Fruit fly (Drosophila melanogaster) whole organism, embryonic: ENCODE data around the gene CG43293.

Experiments
- Abd-B ChIP-seq: fragments of 200-800 bp; sonication (Bioruptor generic); optimal IDR thresholded peaks from 2 replicates; lab custom pipeline; 2018; ENCODE audit warnings: missing biosample characterization, mild to moderate bottlenecking, missing genetic modification characterization, moderate library complexity
- Asciz ChIP-seq: fragments of 200-800 bp; sonication (Bioruptor generic); optimal IDR thresholded peaks from 2 replicates; lab custom pipeline; 2017; ENCODE audit warnings: missing biosample characterization, mild to moderate bottlenecking, missing genetic modification characterization, missing genetic modification reagents
- Atf-2 ChIP-seq: fragments of 200-800 bp; sonication (Bioruptor generic); optimal IDR thresholded peaks from 2 replicates; lab custom pipeline; 2016; ENCODE audit warnings: missing biosample characterization, missing genetic modification characterization
- B-H2 ChIP-seq: fragments of 200-800 bp; sonication (Bioruptor generic); optimal IDR thresholded peaks from 2 replicates; lab custom pipeline; 2018; ENCODE audit warnings: missing biosample characterization, mild to moderate bottlenecking, missing genetic modification characterization
- BEAF-32 ChIP-seq: fragments of 200-800 bp; sonication (Bioruptor generic); optimal IDR thresholded peaks from 3 replicates; lab custom pipeline; 2017; ENCODE audit warnings: missing biosample characterization, missing genetic modification characterization, mild to moderate bottlenecking, moderate library complexity, missing genetic modification reagents
- CG11398 ChIP-seq: fragments of 200-800 bp; sonication (Bioruptor generic); optimal IDR thresholded peaks from 2 replicates; lab custom pipeline; 2016; ENCODE audit warnings: missing biosample characterization, missing genetic modification characterization
- CG12236 ChIP-seq: fragments of 200-800 bp; sonication (Bioruptor generic); optimal IDR thresholded peaks from 2 replicates; lab custom pipeline; 2016; ENCODE audit warnings: missing biosample characterization, missing genetic modification characterization
- CG12659 ChIP-seq: fragments of 200-800 bp; sonication (Bioruptor generic); optimal IDR thresholded peaks from 3 replicates; lab custom pipeline; 2017; ENCODE audit warnings: mild to moderate bottlenecking, missing biosample characterization, missing genetic modification reagents, missing genetic modification characterization
- CG12769 ChIP-seq: fragments of 200-800 bp; sonication (Bioruptor generic); optimal IDR thresholded peaks from 2 replicates; lab custom pipeline; 2019; ENCODE audit warnings: missing biosample characterization, mild to moderate bottlenecking, missing genetic modification characterization, moderate library complexity
- CG14014 ChIP-seq: fragments of 200-800 bp; sonication (Bioruptor generic); IDR thresholded peaks from 2 replicates; pipeline ENCODE4 v1.3.6; 2022; ENCODE audit warnings: missing biosample characterization, missing genetic modification characterization
- CG14050 ChIP-seq: fragments of 200-800 bp; sonication (Bioruptor generic); IDR thresholded peaks from 3 replicates; pipeline ENCODE4 v1.3.6; 2022; ENCODE audit warnings: missing biosample characterization, missing genetic modification characterization
- CG16813 ChIP-seq: fragments of 200-800 bp; sonication (Bioruptor generic); IDR thresholded peaks from 3 replicates; pipeline ENCODE4 v1.3.6; 2022; ENCODE audit warnings: missing biosample characterization, missing genetic modification characterization; ENCODE audit not compliant: partially characterized antibody
- CG17359 ChIP-seq: fragments of 200-800 bp; sonication (Bioruptor generic); optimal IDR thresholded peaks from 3 replicates; lab custom pipeline; 2018; ENCODE audit warnings: missing biosample characterization, mild to moderate bottlenecking, missing genetic modification characterization, moderate library complexity
- CG17361 ChIP-seq: fragments of 200-800 bp; sonication (Bioruptor generic); IDR thresholded peaks from 3 replicates; pipeline ENCODE4 v1.3.6; 2022; ENCODE audit warnings: missing biosample characterization, missing genetic modification characterization
- CG17568 ChIP-seq: fragments of 200-800 bp; sonication (Bioruptor generic); optimal IDR thresholded peaks from 2 replicates; lab custom pipeline; 2018; ENCODE audit warnings: missing biosample characterization, mild to moderate bottlenecking, missing genetic modification characterization, moderate library complexity
- CG30403 ChIP-seq: fragments of 200-800 bp; sonication (Bioruptor generic); optimal IDR thresholded peaks from 3 replicates; lab custom pipeline; 2016; ENCODE audit warnings: missing biosample characterization, missing genetic modification characterization
- CG3065 ChIP-seq: fragments of 200-800 bp; sonication (Bioruptor generic); optimal IDR thresholded peaks from 2 replicates; lab custom pipeline; 2016; ENCODE audit warnings: missing biosample characterization, missing genetic modification characterization
- CG34422 ChIP-seq: fragments of 200-800 bp; sonication (Bioruptor generic); IDR thresholded peaks from 3 replicates; pipeline ENCODE4 v1.3.6; 2022; ENCODE audit warnings: missing biosample characterization, missing genetic modification characterization
- CG6683 ChIP-seq: fragments of 200-800 bp; sonication (Bioruptor generic); optimal IDR thresholded peaks from 2 replicates; lab custom pipeline; 2017; ENCODE audit warnings: missing biosample characterization, mild to moderate bottlenecking, missing genetic modification characterization, missing genetic modification reagents
- CG7556 ChIP-seq: fragments of 200-800 bp; sonication (Bioruptor generic); optimal IDR thresholded peaks from 2 replicates; lab custom pipeline; 2017; ENCODE audit warnings: missing biosample characterization, mild to moderate bottlenecking, missing genetic modification characterization
- CG7987 ChIP-seq: fragments of 200-800 bp; sonication (Bioruptor generic); optimal IDR thresholded peaks from 2 replicates; lab custom pipeline; 2018; ENCODE audit warnings: missing biosample characterization, mild to moderate bottlenecking, missing genetic modification characterization, moderate library complexity
- CG8089 ChIP-seq: fragments of 200-800 bp; sonication (Bioruptor generic); optimal IDR thresholded peaks from 3 replicates; lab custom pipeline; 2016; ENCODE audit warnings: missing biosample characterization, missing genetic modification characterization
- CG8290 ChIP-seq, 3 experiments: fragments of 200-800 bp; sonication (Bioruptor generic); optimal IDR thresholded peaks; 2 replicates each; lab custom pipeline; 2016 to 2019; ENCODE audit warnings: missing biosample characterization in 3 of 3, missing genetic modification characterization in 3 of 3, mild to moderate bottlenecking in 2 of 3, moderate library complexity in 1 of 3
- D19B ChIP-seq: fragments of 200-800 bp; sonication (Bioruptor generic); optimal IDR thresholded peaks from 2 replicates; lab custom pipeline; 2017; ENCODE audit warnings: missing biosample characterization, mild to moderate bottlenecking, missing genetic modification characterization
- Deaf1 ChIP-seq: fragments of 200-800 bp; optimal IDR thresholded peaks from 3 replicates; lab custom pipeline; 2019; ENCODE audit warnings: missing biosample characterization, mild to moderate bottlenecking, missing genetic modification characterization, moderate library complexity
- Ets65A ChIP-seq: fragments of 200-800 bp; sonication (Bioruptor generic); peaks from one replicate; lab custom pipeline; 2016; ENCODE audit warnings: missing biosample characterization, missing genetic modification characterization
- Hand ChIP-seq: fragments of 200-800 bp; sonication (Bioruptor generic); optimal IDR thresholded peaks from 2 replicates; lab custom pipeline; 2017; ENCODE audit warnings: mild to moderate bottlenecking, missing biosample characterization, missing genetic modification reagents, missing genetic modification characterization
- Lim3 ChIP-seq: fragments of 200-800 bp; sonication (Bioruptor generic); IDR thresholded peaks from 2 replicates; pipeline ENCODE4 v1.3.6; 2022; ENCODE audit warnings: missing biosample characterization, missing genetic modification characterization
- Mrtf ChIP-seq: fragments of 200-800 bp; sonication (Bioruptor generic); IDR thresholded peaks from 3 replicates; pipeline ENCODE4 v1.3.6; 2022; ENCODE audit warnings: missing biosample characterization, missing genetic modification characterization
- Neu2 ChIP-seq: fragments of 200-800 bp; sonication (Bioruptor generic); optimal IDR thresholded peaks from 3 replicates; lab custom pipeline; 2016; ENCODE audit warnings: missing biosample characterization, missing genetic modification characterization, borderline replicate concordance
- PHDP ChIP-seq: fragments of 200-800 bp; sonication (Bioruptor generic); optimal IDR thresholded peaks from 3 replicates; lab custom pipeline; 2018; ENCODE audit warnings: missing biosample characterization, mild to moderate bottlenecking, missing genetic modification characterization, moderate library complexity
- Sry-δ ChIP-seq: fragments of 200-800 bp; sonication (Bioruptor generic); optimal IDR thresholded peaks from 2 replicates; lab custom pipeline; 2016; ENCODE audit warnings: missing biosample characterization, missing genetic modification characterization
- Ssrp ChIP-seq: fragments of 200-800 bp; sonication (Bioruptor generic); optimal IDR thresholded peaks from 2 replicates; lab custom pipeline; 2018; ENCODE audit warnings: missing biosample characterization, mild to moderate bottlenecking, missing genetic modification characterization, moderate library complexity
- dan ChIP-seq: fragments of 200-800 bp; sonication (Bioruptor generic); IDR thresholded peaks from 2 replicates; pipeline ENCODE4 v1.3.6; 2022; ENCODE audit warnings: missing biosample characterization, missing genetic modification characterization
- exex ChIP-seq: fragments of 200-800 bp; sonication (Bioruptor generic); optimal IDR thresholded peaks from 4 replicates; lab custom pipeline; 2018; ENCODE audit warnings: missing biosample characterization, mild to moderate bottlenecking, missing genetic modification characterization, moderate library complexity
- gcm ChIP-seq: fragments of 200-800 bp; sonication (Bioruptor generic); optimal IDR thresholded peaks from 2 replicates; lab custom pipeline; 2019; ENCODE audit warnings: missing biosample characterization, mild to moderate bottlenecking, missing genetic modification characterization, moderate library complexity
- gem ChIP-seq: fragments of 200-800 bp; sonication (Bioruptor generic); optimal IDR thresholded peaks from 2 replicates; lab custom pipeline; 2019; ENCODE audit warnings: missing biosample characterization, mild to moderate bottlenecking, missing genetic modification characterization, moderate library complexity
- ind ChIP-seq: fragments of 200-800 bp; sonication (Bioruptor generic); optimal IDR thresholded peaks from 3 replicates; lab custom pipeline; 2016; ENCODE audit warnings: missing biosample characterization, missing genetic modification characterization
- luna ChIP-seq: fragments of 200-800 bp; sonication (Bioruptor generic); optimal IDR thresholded peaks from 2 replicates; lab custom pipeline; 2016; ENCODE audit warnings: missing biosample characterization, missing genetic modification characterization
- prd ChIP-seq, 3 experiments: fragments of >200 bp in 2 of 3; fragments of 200-800 bp in 1 of 3; sonication (Bioruptor generic) in 1 of 3; optimal IDR thresholded peaks in 2 of 3; IDR thresholded peaks in 1 of 3; 2 replicates in 2 of 3; 3 replicates in 1 of 3; pipeline versions ENCODE4 v1.3.6 to Lab custom; 2017 to 2022; ENCODE audit warnings: missing biosample characterization in 1 of 3, missing genetic modification characterization in 1 of 3
- pros ChIP-seq: fragments of 200-800 bp; sonication (Bioruptor generic); optimal IDR thresholded peaks from 3 replicates; lab custom pipeline; 2019; ENCODE audit warnings: missing biosample characterization, mild to moderate bottlenecking, missing genetic modification characterization, moderate library complexity
- pzg ChIP-seq: fragments of 200-800 bp; sonication (Bioruptor generic); optimal IDR thresholded peaks from 3 replicates; lab custom pipeline; 2018; ENCODE audit warnings: missing biosample characterization, mild to moderate bottlenecking, missing genetic modification characterization, moderate library complexity
- sens-2 ChIP-seq: fragments of 200-800 bp; sonication (Bioruptor generic); IDR thresholded peaks from 2 replicates; pipeline ENCODE4 v1.3.6; 2022; ENCODE audit warnings: missing biosample characterization, missing genetic modification characterization
- slp2 ChIP-seq: fragments of 200-800 bp; sonication (Bioruptor generic); optimal IDR thresholded peaks from 2 replicates; lab custom pipeline; 2016; ENCODE audit warnings: missing biosample characterization, missing genetic modification characterization
- sr ChIP-seq: fragments of 200-800 bp; sonication (Bioruptor generic); IDR thresholded peaks from 3 replicates; pipeline ENCODE4 v1.3.6; 2022; ENCODE audit warnings: missing biosample characterization, missing genetic modification characterization
- stwl ChIP-seq: fragments of 200-800 bp; sonication (Bioruptor generic); optimal IDR thresholded peaks from 3 replicates; lab custom pipeline; 2018; ENCODE audit warnings: missing biosample characterization, mild to moderate bottlenecking, missing genetic modification characterization, moderate library complexity
- tgo ChIP-seq: fragments of 200-800 bp; sonication (Bioruptor generic); IDR thresholded peaks from 3 replicates; pipeline ENCODE4 v1.3.6; 2022; ENCODE audit warnings: missing biosample characterization, missing genetic modification characterization
- vfl ChIP-seq: fragments of 200-800 bp; sonication (Bioruptor generic); optimal IDR thresholded peaks from 2 replicates; lab custom pipeline; 2016; ENCODE audit warnings: missing biosample characterization, missing genetic modification characterization
- vvl ChIP-seq: fragments of 200-800 bp; sonication (Bioruptor generic); IDR thresholded peaks from 2 replicates; pipeline ENCODE4 v1.3.6; 2022; ENCODE audit warnings: missing biosample characterization, missing genetic modification characterization
- zfh1 ChIP-seq: fragments of 200-800 bp; sonication (Bioruptor generic); IDR thresholded peaks from 3 replicates; pipeline ENCODE4 v1.3.6; 2022; ENCODE audit warnings: missing biosample characterization, missing genetic modification characterization

The CG43293 gene

DNA sequence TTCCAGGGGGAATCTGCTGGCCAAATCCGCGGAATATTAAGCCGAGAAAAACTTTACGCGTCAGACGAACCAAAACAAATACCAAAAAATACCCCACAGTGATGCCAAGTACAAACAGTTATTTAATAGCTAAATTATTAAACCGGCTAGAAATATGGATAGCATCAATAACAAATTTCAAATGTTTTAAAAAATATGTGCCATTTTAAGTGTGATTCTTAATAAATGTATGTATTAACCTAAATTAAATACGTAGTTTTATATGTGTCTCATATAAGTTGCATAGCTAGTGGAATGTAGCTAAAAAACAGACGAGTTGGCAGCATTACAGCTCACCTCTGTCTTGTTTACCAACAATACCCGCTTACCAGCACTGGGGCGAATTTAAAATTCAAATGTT is 3.2 kb upstream of the CG43293 start, which contains the start of gene CG10274 (continued):
- TF ChIP-seq D19B (GFP tag; lab: Kevin White, UChicago) (no peak), CG30403 (GFP tag; lab: Kevin White, UChicago) (peak; percentile 90), CG12236 (GFP tag; lab: Kevin White, UChicago) (peak; percentile 21), BEAF-32 (peak; percentile 36), CG8089 (GFP tag; lab: Kevin White, UChicago) (peak; percentile 36), Lim3 (GFP tag; lab: Robert Waterston, UW) (no peak), CG8290 (GFP tag; optimal IDR thresholded peaks at IDR 0.05; lab: Kevin White, UChicago) (no peak), CG8290 (tag; optimal IDR thresholded peaks at IDR 0.05; lab: Kevin White, UChicago) (no peak), PHDP (tag; lab: Kevin White, UChicago) (peak; percentile 78), Asciz (GFP tag; lab: Kevin White, UChicago) (no peak), sr (GFP tag; lab: Robert Waterston, UW) (no peak), CG34422 (GFP tag; lab: Robert Waterston, UW) (peak; percentile 77; the same call in 2 of the 3 replicates), prd (optimal IDR thresholded peaks at IDR 0.05; lab: Kevin White, UChicago) (no peak), prd (GFP tag; IDR thresholded peaks at IDR 0.05; lab: Robert Waterston, UW) (peak; percentile 82), CG3065 (GFP tag; lab: Kevin White, UChicago) (no peak), CG14050 (GFP tag; lab: Robert Waterston, UW) (peak; percentile 34; the same call in 1 of the 3 replicates), vvl (GFP tag; lab: Robert Waterston, UW) (peak; percentile 70), CG14014 (peak; percentile 76), Neu2 (GFP tag; lab: Kevin White, UChicago) (no peak), Hand (GFP tag; lab: Kevin White, UChicago) (no peak), luna (GFP tag; lab: Kevin White, UChicago) (peak; percentile 65), slp2 (peak; percentile 61), tgo (GFP tag; lab: Robert Waterston, UW) (peak; percentile 77), pzg (peak; percentile 65), gem (tag; lab: Kevin White, UChicago) (peak; percentile 86), ind (GFP tag; lab: Kevin White, UChicago) (peak; percentile 83), pros (GFP tag; lab: Kevin White, UChicago) (no peak), Deaf1 (tag; lab: Kevin White, UChicago) (no peak), B-H2 (GFP tag; lab: Kevin White, UChicago) (no peak), CG16813 (GFP tag; lab: Robert Waterston, UW) (no peak), Atf-2 (GFP tag; lab: Kevin White, UChicago) (peak; percentile 68), CG17361 (GFP tag; lab: Robert Waterston, UW) (no peak; the same call in 1 of the 3 replicates), CG7556 (GFP tag; lab: Kevin White, UChicago) (peak; percentile 57), Ets65A (GFP tag; lab: Kevin White, UChicago) (peak; percentile 98), sens-2 (GFP tag; lab: Robert Waterston, UW) (no peak), stwl (tag; lab: Kevin White, UChicago) (peak; percentile 90), Mrtf (no peak), CG17568 (GFP tag; lab: Kevin White, UChicago) (no peak), dan (GFP tag; lab: Robert Waterston, UW) (no peak), exex (tag; lab: Kevin White, UChicago) (no peak), CG6683 (GFP tag; lab: Kevin White, UChicago) (peak; percentile 39), CG7987 (peak; percentile 1), gcm (GFP tag; lab: Kevin White, UChicago) (no peak), CG17359 (tag; lab: Kevin White, UChicago) (no peak), zfh1 (GFP tag; lab: Robert Waterston, UW) (peak; percentile 53; the same call in 1 of the 3 replicates), Abd-B (GFP tag; lab: Kevin White, UChicago) (peak; percentile 79), CG12659 (GFP tag; lab: Kevin White, UChicago) (peak; percentile 84), Ssrp (tag; lab: Kevin White, UChicago) (peak; percentile 80), CG11398 (GFP tag; lab: Kevin White, UChicago) (no peak), CG12769 (no peak), Sry-δ (GFP tag; lab: Kevin White, UChicago) (peak; percentile 44), vfl (GFP tag; lab: Kevin White, UChicago) (no peak)
